Worm (Caenorhabditis elegans) whole organism, midembryonic: Measurements from ENCODE around the gene K09E9.3.

Experiments used
- T22C8.4 ChIP-seq: fragments of 200-800 bp; sonication (Bioruptor generic); IDR thresholded peaks from 2 replicates; pipeline ENCODE4 v1.3.6; 2022; ENCODE audit warnings: missing genetic modification characterization, missing compliant biosample characterization
- cog-1 ChIP-seq: sonication (generic microtip); optimal IDR thresholded peaks from 2 replicates; lab custom pipeline; 2016; ENCODE audit warnings: missing genetic modification characterization, missing compliant biosample characterization
- flt-1 ChIP-seq: fragments of 200-800 bp; sonication (Bioruptor generic); IDR thresholded peaks from 2 replicates; pipeline ENCODE4 v1.3.6; 2022; ENCODE audit warnings: missing genetic modification characterization, missing compliant biosample characterization
- klf-2 ChIP-seq: fragments of 200-800 bp; sonication (Bioruptor generic); conservative IDR thresholded peaks from 2 replicates; pipeline ENCODE4 v1.3.6; 2022; ENCODE audit warnings: missing genetic modification reagents, missing genetic modification characterization, missing compliant biosample characterization
- med-1 ChIP-seq: sonication (generic microtip); optimal IDR thresholded peaks from 2 replicates; lab custom pipeline; 2017; ENCODE audit warnings: missing genetic modification characterization, mild to moderate bottlenecking, missing compliant biosample characterization, antibody characterized with exemption, missing genetic modification reagents; ENCODE audit not compliant: insufficient read depth
- ref-1 ChIP-seq: fragments of 200-800 bp; sonication (Bioruptor generic); conservative IDR thresholded peaks from 2 replicates; pipeline ENCODE4 v1.3.6; 2022; ENCODE audit warnings: missing genetic modification reagents, missing genetic modification characterization, missing compliant biosample characterization
- tab-1 ChIP-seq: fragments of 200-800 bp; sonication (Bioruptor generic); IDR thresholded peaks from 2 replicates; pipeline ENCODE4 v1.3.6; 2022; ENCODE audit warnings: missing genetic modification characterization, missing compliant biosample characterization
- ztf-23 ChIP-seq: fragments of 200-800 bp; sonication (Bioruptor generic); IDR thresholded peaks from 2 replicates; pipeline ENCODE4 v1.3.6; 2022; ENCODE audit warnings: missing genetic modification reagents, missing genetic modification characterization, missing compliant biosample characterization
- ztf-29 ChIP-seq: fragments of 200-800 bp; sonication (Bioruptor generic); IDR thresholded peaks from 2 replicates; pipeline ENCODE4 v1.3.6; 2022; ENCODE audit warnings: missing genetic modification reagents, missing genetic modification characterization, missing compliant biosample characterization

K09E9.3 gene

ce11 chrX:15586192-15586591 lies 27.4 kb downstream of the K09E9.3 start:
- TF ChIP-seq klf-2 (GFP tag; lab: Robert Waterston, UW) (no peak), flt-1 (GFP tag; lab: Robert Waterston, UW) (no peak), med-1 (GFP tag; lab: Kevin White, UChicago) (no peak), cog-1 (tag; lab: Kevin White, UChicago) (no peak)

- TF ChIP-seq cog-1 (tag; lab: Kevin White, UChicago) (no peak), T22C8.4 (GFP tag; lab: Robert Waterston, UW) (no peak), ztf-29 (GFP tag; lab: Robert Waterston, UW) (no peak), tab-1 (GFP tag; lab: Robert Waterston, UW) (no peak), med-1 (GFP tag; lab: Kevin White, UChicago) (no peak), flt-1 (GFP tag; lab: Robert Waterston, UW) (no peak), klf-2 (GFP tag; lab: Robert Waterston, UW) (no peak), ztf-23 (no peak), ref-1 (GFP tag; lab: Robert Waterston, UW) (no peak)
Measured at ce11 chrX:15585144-15585543, 28.5 kb downstream of the K09E9.3 start.

- TF ChIP-seq ztf-29 (GFP tag; lab: Robert Waterston, UW) (no peak), cog-1 (tag; lab: Kevin White, UChicago) (no peak), T22C8.4 (GFP tag; lab: Robert Waterston, UW) (no peak), med-1 (GFP tag; lab: Kevin White, UChicago) (no peak), ref-1 (GFP tag; lab: Robert Waterston, UW) (no peak)
Measured at ce11 chrX:15576942-15577341, 36.7 kb downstream of the K09E9.3 start, which contains the start of gene K09A9.6. Gene K09A9.6 (plus strand): TSS chrX:15577242.

- no peak for TF ChIP-seq klf-2 (GFP tag; lab: Robert Waterston, UW)
- no peak for TF ChIP-seq cog-1 (tag; lab: Kevin White, UChicago)
- no peak for TF ChIP-seq flt-1 (GFP tag; lab: Robert Waterston, UW)
- TF ChIP-seq ztf-29 (GFP tag; lab: Robert Waterston, UW) = no peak
- no peak for TF ChIP-seq med-1 (GFP tag; lab: Kevin White, UChicago)
- no peak for TF ChIP-seq tab-1 (GFP tag; lab: Robert Waterston, UW)
- TF ChIP-seq ref-1 (GFP tag; lab: Robert Waterston, UW) = no peak
- TF ChIP-seq T22C8.4 (GFP tag; lab: Robert Waterston, UW) = no peak
- no peak for TF ChIP-seq ztf-23
Measured at ce11 chrX:15575460-15575859, 38.1 kb downstream of the K09E9.3 start.

ce11 chrX:15572021-15572420 lies 41.6 kb downstream of the K09E9.3 start:
- TF ChIP-seq ztf-23 (no peak), flt-1 (GFP tag; lab: Robert Waterston, UW) (0 out of 2 replicates have a peak, but pooled peaks have one; percentile 4)

- TF ChIP-seq ztf-23 = no peak
- TF ChIP-seq flt-1 (GFP tag; lab: Robert Waterston, UW) = no peak
- TF ChIP-seq klf-2 (GFP tag; lab: Robert Waterston, UW) = no peak
- TF ChIP-seq cog-1 (tag; lab: Kevin White, UChicago) = no peak
- no peak for TF ChIP-seq T22C8.4 (GFP tag; lab: Robert Waterston, UW)
- TF ChIP-seq tab-1 (GFP tag; lab: Robert Waterston, UW) = no peak
- TF ChIP-seq ztf-29 (GFP tag; lab: Robert Waterston, UW) = no peak
- no peak for TF ChIP-seq ref-1 (GFP tag; lab: Robert Waterston, UW)
- TF ChIP-seq med-1 (GFP tag; lab: Kevin White, UChicago) = no peak
Measured at ce11 chrX:15569633-15570032, 44.0 kb downstream of the K09E9.3 start.

ce11 chrX:15567986-15568940 lies 45.3 kb downstream of the K09E9.3 start, which contains the start of gene dyn-1:
Gene dyn-1 (plus strand): TSS chrX:15568890.
- 0 out of 2 replicates have a peak, but pooled peaks have one; percentile 13 for TF ChIP-seq ztf-23
- no peak for TF ChIP-seq cog-1 (tag; lab: Kevin White, UChicago)

ce11 chrX:15566640-15567039 lies 47.0 kb downstream of the K09E9.3 start:
- 0 out of 2 replicates have a peak, but pooled peaks have one; percentile 42 for TF ChIP-seq flt-1 (GFP tag; lab: Robert Waterston, UW)
- TF ChIP-seq ref-1 (GFP tag; lab: Robert Waterston, UW) = no peak
- TF ChIP-seq med-1 (GFP tag; lab: Kevin White, UChicago) = no peak
- TF ChIP-seq klf-2 (GFP tag; lab: Robert Waterston, UW) = no peak
- TF ChIP-seq ztf-23 = 0 out of 2 replicates have a peak, but pooled peaks have one; percentile 29
- TF ChIP-seq tab-1 (GFP tag; lab: Robert Waterston, UW) = no peak
- TF ChIP-seq ztf-29 (GFP tag; lab: Robert Waterston, UW) = no peak
- TF ChIP-seq T22C8.4 (GFP tag; lab: Robert Waterston, UW) = no peak
- TF ChIP-seq cog-1 (tag; lab: Kevin White, UChicago) = no peak

- TF ChIP-seq cog-1 (tag; lab: Kevin White, UChicago) (no peak), flt-1 (GFP tag; lab: Robert Waterston, UW) (no peak), ref-1 (GFP tag; lab: Robert Waterston, UW) (no peak), tab-1 (GFP tag; lab: Robert Waterston, UW) (no peak), ztf-23 (no peak), ztf-29 (GFP tag; lab: Robert Waterston, UW) (no peak), klf-2 (GFP tag; lab: Robert Waterston, UW) (no peak), T22C8.4 (GFP tag; lab: Robert Waterston, UW) (no peak), med-1 (GFP tag; lab: Kevin White, UChicago) (no peak)
Measured at ce11 chrX:15564338-15564737, 49.3 kb downstream of the K09E9.3 start.
